Fruit fly (Drosophila melanogaster): ENCODE results near the gene opm.

opm gene

DNA sequence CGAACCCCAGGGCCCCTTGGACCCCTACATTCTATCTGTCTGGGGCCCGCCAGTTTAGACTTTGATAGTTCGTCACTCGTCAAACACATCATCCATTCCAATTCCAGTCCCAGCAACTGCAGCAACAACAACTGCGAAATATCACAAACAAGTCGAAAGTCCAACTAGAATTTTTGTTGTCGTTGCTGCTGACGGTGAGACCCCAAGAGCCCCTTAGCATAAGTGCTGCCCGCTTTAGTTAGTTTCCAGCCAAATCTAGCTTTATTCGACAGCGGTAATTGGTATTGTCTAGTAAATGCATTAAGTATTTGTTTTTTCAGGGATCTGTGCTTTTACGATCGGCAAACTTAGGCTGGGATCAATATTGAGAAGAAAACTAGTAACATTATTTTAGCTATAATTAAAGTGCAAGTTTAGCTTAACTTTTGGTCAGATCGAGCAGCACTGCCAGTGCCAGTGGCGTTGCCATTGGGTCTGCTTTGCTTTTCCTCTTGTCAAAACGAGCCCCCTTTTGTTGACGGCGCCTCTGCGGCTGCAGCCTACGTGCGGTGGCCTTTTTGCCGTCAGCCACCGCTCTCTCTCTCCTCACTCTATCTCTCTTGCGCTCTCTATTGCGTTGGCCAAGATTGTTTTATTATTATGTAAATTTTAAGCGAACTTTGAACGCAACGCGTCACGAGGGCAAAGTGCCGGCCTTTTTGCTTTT lies 8.6 kb upstream of the opm start (continued):
- TF ChIP-seq Atf-2 (GFP tag; optimal IDR thresholded peaks at IDR 0.05) (peak; percentile 93), hth (optimal IDR thresholded peaks at IDR 0.05) (no peak), CG11695 (GFP tag; IDR thresholded peaks at IDR 0.05) (peak; percentile 83), CG6791 (GFP tag; IDR thresholded peaks at IDR 0.05; ENCODE audit: partially characterized antibody) (no peak), CG32767 (GFP tag; IDR thresholded peaks at IDR 0.05) (peak; percentile 75), sisA (GFP tag; IDR thresholded peaks at IDR 0.05) (peak; percentile 91), cg (GFP tag; optimal IDR thresholded peaks at IDR 0.05) (no peak), jing (GFP tag; optimal IDR thresholded peaks at IDR 0.05) (peak; percentile 71), sens-2 (GFP tag; IDR thresholded peaks at IDR 0.05) (peak; percentile 63), CG18262 (tag; optimal IDR thresholded peaks at IDR 0.05) (peak; percentile 77), CG6683 (GFP tag; optimal IDR thresholded peaks at IDR 0.05) (peak; percentile 83), CG2116 (GFP tag; optimal IDR thresholded peaks at IDR 0.05) (peak; percentile 50), Myb (GFP tag; optimal IDR thresholded peaks at IDR 0.05) (peak; percentile 79), CG8924 (tag; optimal IDR thresholded peaks at IDR 0.05) (peak; percentile 89), Adf1 (GFP tag; IDR thresholded peaks at IDR 0.05) (peak; percentile 62), slou (GFP tag; optimal IDR thresholded peaks at IDR 0.05) (peak; percentile 82), dan (GFP tag; IDR thresholded peaks at IDR 0.05) (peak; percentile 37; the same call in 1 of the 2 replicates), gcm (GFP tag; optimal IDR thresholded peaks at IDR 0.05) (peak; percentile 60), Nf-YA (GFP tag; IDR thresholded peaks at IDR 0.05) (peak; percentile 66), zfh1 (GFP tag; IDR thresholded peaks at IDR 0.05) (peak; percentile 90), CG32532 (GFP tag; IDR thresholded peaks at IDR 0.05) (peak; percentile 90), schlank (tag; optimal IDR thresholded peaks at IDR 0.05) (peak; percentile 82), YL-1 (GFP tag; optimal IDR thresholded peaks at IDR 0.05) (peak; percentile 26), CG10274 (GFP tag; optimal IDR thresholded peaks at IDR 0.05) (peak; percentile 67), HLH3B (GFP tag; IDR thresholded peaks at IDR 0.05) (peak; percentile 85), so (GFP tag; IDR thresholded peaks at IDR 0.05) (peak; percentile 82; the same call in 2 of the 3 replicates), Hr78 (GFP tag; optimal IDR thresholded peaks at IDR 0.05) (peak in 1 of 2 experiments; percentile 95), zen (tag; optimal IDR thresholded peaks at IDR 0.05) (peak; percentile 40), CG18599 (GFP tag; optimal IDR thresholded peaks at IDR 0.05) (peak; percentile 95), croc (GFP tag; conservative IDR thresholded peaks at IDR 0.05) (peak; percentile 74), bowl (GFP tag; IDR thresholded peaks at IDR 0.05) (peak; percentile 74), CoRest (tag; optimal IDR thresholded peaks at IDR 0.05) (peak; percentile 86), Doc3 (GFP tag; IDR thresholded peaks at IDR 0.05; ENCODE audit: partially characterized antibody) (no peak), CG2202 (tag; optimal IDR thresholded peaks at IDR 0.05) (peak; percentile 64), jigr1 (GFP tag; IDR thresholded peaks at IDR 0.05) (peak; percentile 71; the same call in 2 of the 3 replicates), NK7.1 (GFP tag; optimal IDR thresholded peaks at IDR 0.05) (peak; percentile 84), h (optimal IDR thresholded peaks at IDR 0.05) (no peak), CG8765 (GFP tag; IDR thresholded peaks at IDR 0.05) (peak; percentile 65; the same call in 1 of the 2 replicates), lab (GFP tag; optimal IDR thresholded peaks at IDR 0.05) (peak; percentile 94), CG16863 (GFP tag; optimal IDR thresholded peaks at IDR 0.05) (peak; percentile 88), trh (GFP tag; optimal IDR thresholded peaks at IDR 0.05) (peak; percentile 64), Mrtf (GFP tag; IDR thresholded peaks at IDR 0.05) (peak; percentile 91), da (GFP tag; optimal IDR thresholded peaks at IDR 0.05) (peak; percentile 76), Aef1 (GFP tag; IDR thresholded peaks at IDR 0.05) (peak; percentile 89), CG17328 (GFP tag; IDR thresholded peaks at IDR 0.05) (peak; percentile 83), tio (GFP tag; optimal IDR thresholded peaks at IDR 0.05) (peak; percentile 77), Ets65A (GFP tag) (peak; percentile 99), jumu (GFP tag; optimal IDR thresholded peaks at IDR 0.05) (peak; percentile 93), ara (GFP tag; IDR thresholded peaks at IDR 0.05) (peak; percentile 68), her (GFP tag; optimal IDR thresholded peaks at IDR 0.05) (peak; percentile 94), gt (GFP tag; IDR thresholded peaks at IDR 0.05) (peak; percentile 79)
